Worm (Caenorhabditis elegans) whole organism, young adult: ENCODE measurements around the gene F53A3.7.

Source experiments
- B0261.1 ChIP-seq: sonication (generic microtip); optimal IDR thresholded peaks from 2 replicates; lab custom pipeline; 2016; ENCODE audit warnings: mild to moderate bottlenecking, missing genetic modification characterization, moderate library complexity, missing compliant biosample characterization
- C06A6.2 ChIP-seq: fragments of 200-800 bp; sonication (Bioruptor generic); conservative IDR thresholded peaks from 2 replicates; pipeline ENCODE4 v1.3.6; 2022; ENCODE audit warnings: missing genetic modification characterization, missing compliant biosample characterization
- D2030.7 ChIP-seq: fragments of 200-800 bp; sonication (Bioruptor generic); IDR thresholded peaks from 2 replicates; pipeline ENCODE4 v1.3.6; 2022; ENCODE audit warnings: missing genetic modification reagents, missing genetic modification characterization, missing compliant biosample characterization
- F10E7.11 ChIP-seq: sonication (generic microtip); optimal IDR thresholded peaks from 2 replicates; lab custom pipeline; 2017; ENCODE audit warnings: mild to moderate bottlenecking, missing genetic modification characterization, moderate library complexity, missing compliant biosample characterization
- F23B12.7 ChIP-seq: sonication (generic microtip); optimal IDR thresholded peaks from 2 replicates; lab custom pipeline; 2017; ENCODE audit warnings: missing genetic modification characterization, mild to moderate bottlenecking, missing compliant biosample characterization, antibody characterized with exemption, moderate library complexity; ENCODE audit not compliant: insufficient read depth
- F37B4.10 ChIP-seq: fragments of 200-800 bp; sonication (Bioruptor generic); IDR thresholded peaks from 2 replicates; pipeline ENCODE4 v1.3.6; 2022; ENCODE audit warnings: missing genetic modification characterization, missing compliant biosample characterization
- F57C9.4 ChIP-seq: sonication (generic microtip); optimal IDR thresholded peaks from 2 replicates; lab custom pipeline; 2017; ENCODE audit warnings: mild to moderate bottlenecking, missing genetic modification characterization, missing compliant biosample characterization
- T07F8.4 ChIP-seq: sonication (generic microtip); optimal IDR thresholded peaks from 2 replicates; lab custom pipeline; 2016; ENCODE audit warnings: mild to moderate bottlenecking, missing genetic modification characterization, moderate library complexity, missing compliant biosample characterization
- T26A5.8 ChIP-seq: sonication (generic microtip); optimal IDR thresholded peaks from 2 replicates; lab custom pipeline; 2016; ENCODE audit warnings: missing genetic modification characterization, missing compliant biosample characterization
- Y53F4B.3 ChIP-seq: fragments of 200-800 bp; sonication (Bioruptor generic); IDR thresholded peaks from 2 replicates; pipeline ENCODE4 v1.3.6; 2022; ENCODE audit warnings: missing genetic modification reagents, missing genetic modification characterization, missing compliant biosample characterization
- Y53G8AR.9 ChIP-seq: fragments of 200-800 bp; sonication (Bioruptor generic); conservative IDR thresholded peaks from 2 replicates; pipeline ENCODE4 v1.3.6; 2022; ENCODE audit warnings: missing genetic modification reagents, missing genetic modification characterization, missing compliant biosample characterization
- Y67H2A.10 ChIP-seq: fragments of 200-800 bp; sonication (Bioruptor generic); conservative IDR thresholded peaks from 2 replicates; pipeline ENCODE4 v1.3.6; 2022; ENCODE audit warnings: missing genetic modification reagents, missing genetic modification characterization, missing compliant biosample characterization
- bed-2 ChIP-seq: fragments of 200-800 bp; sonication (Bioruptor generic); IDR thresholded peaks from 2 replicates; pipeline ENCODE4 v1.3.6; 2022; ENCODE audit warnings: missing genetic modification reagents, missing genetic modification characterization, missing compliant biosample characterization
- ccch-3 ChIP-seq: fragments of 200-800 bp; sonication (Bioruptor generic); optimal IDR thresholded peaks from 2 replicates; lab custom pipeline; 2018; ENCODE audit warnings: mild to moderate bottlenecking, missing genetic modification characterization, missing compliant biosample characterization
- cebp-1 ChIP-seq, 2 experiments: fragments of 200-800 bp in 1 of 2; sonication (Bioruptor generic) in 1 of 2; sonication (generic microtip) in 1 of 2; IDR thresholded peaks in 1 of 2; optimal IDR thresholded peaks in 1 of 2; 2 replicates each; pipeline versions ENCODE4 v1.3.6 to Lab custom; 2017 to 2022; ENCODE audit warnings: missing compliant biosample characterization in 2 of 2, missing genetic modification characterization in 2 of 2, mild to moderate bottlenecking in 1 of 2, missing genetic modification reagents in 1 of 2, moderate library complexity in 1 of 2
- cebp-2 ChIP-seq: fragments of 200-800 bp; sonication (Bioruptor generic); IDR thresholded peaks from 2 replicates; pipeline ENCODE4 v1.3.6; 2022; ENCODE audit warnings: missing genetic modification characterization, missing compliant biosample characterization
- ceh-27 ChIP-seq: fragments of 200-800 bp; sonication (Bioruptor generic); optimal IDR thresholded peaks from 2 replicates; lab custom pipeline; 2018; ENCODE audit warnings: mild to moderate bottlenecking, missing genetic modification characterization, moderate library complexity, missing compliant biosample characterization
- ceh-58 ChIP-seq: fragments of 200-800 bp; sonication (Bioruptor generic); IDR thresholded peaks from 2 replicates; pipeline ENCODE4 v1.3.6; 2022; ENCODE audit warnings: missing genetic modification characterization, missing compliant biosample characterization
- ceh-91 ChIP-seq: fragments of 200-800 bp; sonication (Bioruptor generic); IDR thresholded peaks from 2 replicates; pipeline ENCODE4 v1.3.6; 2022; ENCODE audit warnings: missing genetic modification reagents, missing genetic modification characterization, missing compliant biosample characterization
- chd-7 ChIP-seq: sonication (generic microtip); optimal IDR thresholded peaks from 2 replicates; lab custom pipeline; 2016; ENCODE audit warnings: mild to moderate bottlenecking, missing genetic modification characterization, moderate library complexity, missing compliant biosample characterization
- dox-1 ChIP-seq: fragments of 200-800 bp; sonication (Bioruptor generic); IDR thresholded peaks from 2 replicates; pipeline ENCODE4 v1.3.6; 2022; ENCODE audit warnings: missing genetic modification reagents, missing genetic modification characterization, missing compliant biosample characterization
- efl-1 ChIP-seq: fragments of 150-350 bp; optimal IDR thresholded peaks from 2 replicates; lab custom pipeline; 2014; ENCODE audit warnings: missing biosample characterization, missing genetic modification reagents, missing genetic modification characterization
- egl-44 ChIP-seq: fragments of 200-800 bp; sonication (Bioruptor generic); IDR thresholded peaks from 2 replicates; pipeline ENCODE4 v1.3.6; 2022; ENCODE audit warnings: missing genetic modification reagents, missing genetic modification characterization, missing compliant biosample characterization
- ets-4 ChIP-seq: fragments of 200-800 bp; sonication (Bioruptor generic); optimal IDR thresholded peaks from 2 replicates; lab custom pipeline; 2018; ENCODE audit warnings: mild to moderate bottlenecking, missing genetic modification characterization, missing compliant biosample characterization
- fkh-3 ChIP-seq: sonication (generic microtip); optimal IDR thresholded peaks from 2 replicates; lab custom pipeline; 2016; ENCODE audit warnings: mild to moderate bottlenecking, missing genetic modification characterization, missing compliant biosample characterization
- gei-17 ChIP-seq: fragments of 200-800 bp; sonication (Bioruptor generic); optimal IDR thresholded peaks from 2 replicates; lab custom pipeline; 2018; ENCODE audit warnings: mild to moderate bottlenecking, missing genetic modification characterization, missing compliant biosample characterization
- hlh-26 ChIP-seq: fragments of 200-800 bp; sonication (Bioruptor generic); conservative IDR thresholded peaks from 2 replicates; pipeline ENCODE4 v1.3.6; 2022; ENCODE audit warnings: missing genetic modification reagents, missing genetic modification characterization, missing compliant biosample characterization
- hsf-1 ChIP-seq: fragments of 200-800 bp; sonication (Bioruptor generic); IDR thresholded peaks from 2 replicates; pipeline ENCODE4 v1.3.6; 2022; ENCODE audit warnings: missing genetic modification reagents, missing genetic modification characterization, missing compliant biosample characterization
- lag-1 ChIP-seq: fragments of 200-800 bp; sonication (Bioruptor generic); IDR thresholded peaks from 2 replicates; pipeline ENCODE4 v1.3.6; 2022; ENCODE audit warnings: missing genetic modification reagents, missing genetic modification characterization, missing compliant biosample characterization
- lin-26 ChIP-seq: fragments of 200-800 bp; sonication (Bioruptor generic); IDR thresholded peaks from 2 replicates; pipeline ENCODE4 v1.3.6; 2022; ENCODE audit warnings: missing genetic modification reagents, missing genetic modification characterization, missing compliant biosample characterization
- lir-1 ChIP-seq: fragments of 200-800 bp; sonication (Bioruptor generic); conservative IDR thresholded peaks from 2 replicates; pipeline ENCODE4 v1.3.6; 2022; ENCODE audit warnings: missing genetic modification reagents, missing genetic modification characterization, missing compliant biosample characterization
- lsl-1 ChIP-seq: fragments of 200-800 bp; sonication (Bioruptor generic); optimal IDR thresholded peaks from 2 replicates; lab custom pipeline; 2018; ENCODE audit warnings: mild to moderate bottlenecking, missing genetic modification characterization, moderate library complexity, missing compliant biosample characterization
- lsy-27 ChIP-seq: sonication (generic microtip); optimal IDR thresholded peaks from 2 replicates; lab custom pipeline; 2017; ENCODE audit warnings: missing genetic modification characterization, mild to moderate bottlenecking, missing compliant biosample characterization, antibody characterized with exemption, missing genotype, borderline replicate concordance; ENCODE audit not compliant: insufficient read depth
- madf-10 ChIP-seq: sonication (generic microtip); optimal IDR thresholded peaks from 2 replicates; lab custom pipeline; 2016; ENCODE audit warnings: mild to moderate bottlenecking, missing genetic modification characterization, missing compliant biosample characterization
- madf-8 ChIP-seq: fragments of 200-800 bp; sonication (Bioruptor generic); conservative IDR thresholded peaks from 2 replicates; pipeline ENCODE4 v1.3.6; 2022; ENCODE audit warnings: missing genetic modification reagents, missing genetic modification characterization, missing compliant biosample characterization
- mxl-1 ChIP-seq: sonication (generic microtip); optimal IDR thresholded peaks from 2 replicates; lab custom pipeline; 2016; ENCODE audit warnings: missing genetic modification characterization, missing compliant biosample characterization
- nfya-1 ChIP-seq: sonication (generic microtip); optimal IDR thresholded peaks from 2 replicates; lab custom pipeline; 2017; ENCODE audit warnings: antibody characterized with exemption, missing compliant biosample characterization, missing genetic modification characterization, borderline replicate concordance; ENCODE audit not compliant: insufficient read depth
- nfyb-1 ChIP-seq: fragments of 200-800 bp; sonication (Bioruptor generic); IDR thresholded peaks from 2 replicates; pipeline ENCODE4 v1.3.6; 2022; ENCODE audit warnings: missing genetic modification reagents, missing genetic modification characterization, missing compliant biosample characterization
- nhr-120 ChIP-seq: fragments of 200-800 bp; sonication (Bioruptor generic); IDR thresholded peaks from 2 replicates; pipeline ENCODE4 v1.3.6; 2022; ENCODE audit warnings: missing genetic modification characterization, missing compliant biosample characterization
- pha-4 ChIP-seq: fragments of 150-350 bp; sonication (generic microtip); optimal IDR thresholded peaks from 2 replicates; lab custom pipeline; 2014; ENCODE audit warnings: missing biosample characterization, missing genetic modification reagents, missing genetic modification characterization
- rcor-1 ChIP-seq: fragments of 200-800 bp; sonication (Bioruptor generic); IDR thresholded peaks from 2 replicates; pipeline ENCODE4 v1.3.6; 2022; ENCODE audit warnings: missing genetic modification reagents, missing genetic modification characterization, missing compliant biosample characterization
- sea-2 ChIP-seq: fragments of 200-800 bp; sonication (Bioruptor generic); IDR thresholded peaks from 2 replicates; pipeline ENCODE4 v1.3.6; 2022; ENCODE audit warnings: missing genetic modification characterization, missing compliant biosample characterization
- snpc-1.1 ChIP-seq: sonication (generic microtip); optimal IDR thresholded peaks from 2 replicates; lab custom pipeline; 2017; ENCODE audit warnings: missing genetic modification characterization, mild to moderate bottlenecking, missing compliant biosample characterization, antibody characterized with exemption, moderate library complexity, missing genotype, missing genetic modification reagents; ENCODE audit not compliant: insufficient read depth
- sptf-2 ChIP-seq: fragments of 200-800 bp; sonication (Bioruptor generic); optimal IDR thresholded peaks from 2 replicates; lab custom pipeline; 2018; ENCODE audit warnings: mild to moderate bottlenecking, missing genetic modification characterization, missing compliant biosample characterization
- tbp1 ChIP-seq: fragments of 200-800 bp; sonication (Bioruptor generic); optimal IDR thresholded peaks from 2 replicates; lab custom pipeline; 2018; ENCODE audit warnings: mild to moderate bottlenecking, missing genetic modification characterization, missing compliant biosample characterization
- tlf-1 ChIP-seq: fragments of 200-800 bp; sonication (Bioruptor generic); optimal IDR thresholded peaks from 2 replicates; lab custom pipeline; 2018; ENCODE audit warnings: mild to moderate bottlenecking, missing genetic modification characterization, missing compliant biosample characterization
- xnd-1 ChIP-seq: sonication (generic microtip); optimal IDR thresholded peaks from 2 replicates; lab custom pipeline; 2016; ENCODE audit warnings: missing genotype, missing genetic modification reagents, missing genetic modification characterization, missing compliant biosample characterization
- zim-3 ChIP-seq: sonication (generic microtip); optimal IDR thresholded peaks from 2 replicates; lab custom pipeline; 2017; ENCODE audit warnings: mild to moderate bottlenecking, missing genetic modification characterization, moderate library complexity, missing compliant biosample characterization

The F53A3.7 gene

ce11 chrIII:1950236-1950635 lies 1.1 kb upstream of the F53A3.7 start, which contains the start of the genes polh-1 and rps-22 (continued):
- TF ChIP-seq zim-3 (tag; lab: Kevin White, UChicago) (no peak), mxl-1 (no peak), bed-2 (GFP tag; lab: Robert Waterston, UW) (no peak), chd-7 (no peak), nhr-120 (GFP tag; lab: Robert Waterston, UW) (no peak), nfyb-1 (GFP tag; lab: Robert Waterston, UW) (peak; percentile 80), Y53G8AR.9 (GFP tag; lab: Robert Waterston, UW) (peak; percentile 72), cebp-1 (GFP tag; IDR thresholded peaks at IDR 0.05; lab: Robert Waterston, UW) (no peak), cebp-1 (tag; optimal IDR thresholded peaks at IDR 0.05; lab: Kevin White, UChicago) (peak; percentile 58), lir-1 (0 out of 2 replicates have a peak, but pooled peaks have one; percentile 31), D2030.7 (GFP tag; lab: Robert Waterston, UW) (peak; percentile 85), lin-26 (GFP tag; lab: Robert Waterston, UW) (no peak), nfya-1 (tag; lab: Kevin White, UChicago) (no peak), ceh-27 (GFP tag; lab: Kevin White, UChicago) (peak; percentile 81), tbp1 (GFP tag; lab: Kevin White, UChicago) (peak; percentile 56), lsy-27 (tag; lab: Kevin White, UChicago) (no peak), egl-44 (GFP tag; lab: Robert Waterston, UW) (no peak), B0261.1 (no peak), C06A6.2 (GFP tag; lab: Robert Waterston, UW) (no peak), ets-4 (no peak), pha-4 (tag; lab: Kevin White, UChicago) (peak; percentile 73), snpc-1.1 (tag; lab: Kevin White, UChicago) (peak; percentile 36), ceh-58 (GFP tag; lab: Robert Waterston, UW) (no peak), F10E7.11 (tag; lab: Kevin White, UChicago) (no peak), hlh-26 (GFP tag; lab: Robert Waterston, UW) (no peak), F23B12.7 (peak; percentile 94), fkh-3 (no peak), lsl-1 (GFP tag; lab: Kevin White, UChicago) (peak; percentile 61), xnd-1 (tag; lab: Kevin White, UChicago) (no peak), efl-1 (peak; percentile 89), tlf-1 (peak; percentile 68), T07F8.4 (tag; lab: Kevin White, UChicago) (no peak), hsf-1 (0 out of 2 replicates have a peak, but pooled peaks have one; percentile 55), madf-10 (tag; lab: Kevin White, UChicago) (peak; percentile 2), dox-1 (GFP tag; lab: Robert Waterston, UW) (peak; percentile 61), T26A5.8 (tag; lab: Kevin White, UChicago) (no peak), gei-17 (no peak), rcor-1 (peak; percentile 66; the same call in 1 of the 2 replicates), ceh-91 (GFP tag; lab: Robert Waterston, UW) (peak; percentile 49; the same call in 1 of the 2 replicates), lag-1 (GFP tag; lab: Robert Waterston, UW) (no peak), sptf-2 (GFP tag; lab: Kevin White, UChicago) (no peak), sea-2 (GFP tag; lab: Robert Waterston, UW) (no peak), ccch-3 (GFP tag; lab: Kevin White, UChicago) (no peak), F37B4.10 (GFP tag; lab: Robert Waterston, UW) (no peak), Y53F4B.3 (GFP tag; lab: Robert Waterston, UW) (no peak), F57C9.4 (tag; lab: Kevin White, UChicago) (no peak), Y67H2A.10 (GFP tag; lab: Robert Waterston, UW) (no peak), madf-8 (0 out of 2 replicates have a peak, but pooled peaks have one; percentile 15), cebp-2 (no peak)
